Fruit fly (Drosophila melanogaster): ENCODE data around the gene Spt7.

Spt7 gene

DNA sequence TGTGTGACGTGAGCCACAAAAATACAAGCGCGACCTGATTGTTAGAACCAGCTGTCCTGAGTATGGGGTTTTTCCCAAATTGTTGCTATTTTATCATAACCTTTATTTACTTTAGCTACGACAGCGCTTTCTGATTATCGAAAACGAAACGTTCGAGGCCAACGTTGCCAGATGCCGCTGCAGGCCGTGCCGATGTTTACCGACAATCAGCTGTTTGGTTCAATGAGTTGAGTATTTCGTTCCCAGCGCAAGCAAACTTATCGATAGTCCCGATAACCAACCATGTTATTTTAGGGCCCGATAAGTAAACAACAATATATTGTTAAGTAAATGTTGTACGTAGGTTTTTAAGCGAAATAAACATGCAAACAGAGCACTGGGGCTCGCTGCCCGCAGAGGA, at the start of gene Spt7, which contains the start of gene CG15814:
TSS of gene Spt7 (plus strand) at position 282 of the 400 bp plus-strand sequence.
TSS of gene CG15814 (minus strand) at position 164 of the 400 bp plus-strand sequence.
- no peak for TF ChIP-seq Lpt (GFP tag; optimal IDR thresholded peaks at IDR 0.05)
- no peak for TF ChIP-seq Gug (GFP tag; IDR thresholded peaks at IDR 0.05)
- no peak for TF ChIP-seq net (GFP tag; optimal IDR thresholded peaks at IDR 0.05)
- no peak for TF ChIP-seq ss (GFP tag; optimal IDR thresholded peaks at IDR 0.05)
- TF ChIP-seq topi (GFP tag; optimal IDR thresholded peaks at IDR 0.05) = no peak
- no peak for TF ChIP-seq eg (GFP tag; IDR thresholded peaks at IDR 0.05)
- 0 out of 3 replicates have a peak, but pooled peaks have one; percentile 16 for TF ChIP-seq CG6163 (GFP tag; IDR thresholded peaks at IDR 0.05)
- no peak for TF ChIP-seq fd85E (GFP tag; optimal IDR thresholded peaks at IDR 0.05)
- no peak for TF ChIP-seq CG11294 (GFP tag; IDR thresholded peaks at IDR 0.05)
- TF ChIP-seq fd59A (GFP tag; optimal IDR thresholded peaks at IDR 0.05) = no peak
- TF ChIP-seq fkh (GFP tag; optimal IDR thresholded peaks at IDR 0.05) = peak; percentile 100
- TF ChIP-seq esn (GFP tag; optimal IDR thresholded peaks at IDR 0.05) = peak; percentile 38
- TF ChIP-seq Sox102F (GFP tag; optimal IDR thresholded peaks at IDR 0.05) = no peak
- no peak for TF ChIP-seq dac (GFP tag; optimal IDR thresholded peaks at IDR 0.05)
- TF ChIP-seq Eip78C (GFP tag) = peak; percentile 69
- no peak for TF ChIP-seq pdm3 (GFP tag; optimal IDR thresholded peaks at IDR 0.05)

- TF ChIP-seq topi (GFP tag; optimal IDR thresholded peaks at IDR 0.05) (peak; percentile 86), svp (GFP tag) (peak; percentile 86), dsx (GFP tag; optimal IDR thresholded peaks at IDR 0.05; ENCODE audit: poor library complexity, severe bottlenecking) (peak; percentile 57), CG1621 (tag; optimal IDR thresholded peaks at IDR 0.05) (peak; percentile 58), eg (GFP tag; IDR thresholded peaks at IDR 0.05) (peak; percentile 37; the same call in 1 of the 3 replicates), pdm3 (GFP tag; optimal IDR thresholded peaks at IDR 0.05) (peak; percentile 80), Sox14 (GFP tag; optimal IDR thresholded peaks at IDR 0.05) (peak; percentile 84), achi (GFP tag; optimal IDR thresholded peaks at IDR 0.05) (peak; percentile 80), Lpt (GFP tag; optimal IDR thresholded peaks at IDR 0.05) (peak; percentile 49), fd85E (GFP tag; optimal IDR thresholded peaks at IDR 0.05) (peak; percentile 8), Blimp-1 (GFP tag; optimal IDR thresholded peaks at IDR 0.05) (peak; percentile 56), CG9139 (GFP tag; optimal IDR thresholded peaks at IDR 0.05) (peak; percentile 55), fkh (GFP tag; optimal IDR thresholded peaks at IDR 0.05) (no peak), Hr4 (GFP tag; optimal IDR thresholded peaks at IDR 0.05) (peak; percentile 71), OdsH (GFP tag; optimal IDR thresholded peaks at IDR 0.05) (peak; percentile 96), acj6 (GFP tag; optimal IDR thresholded peaks at IDR 0.05) (peak; percentile 82), Sox102F (GFP tag; optimal IDR thresholded peaks at IDR 0.05) (peak; percentile 80), CG10631 (GFP tag; optimal IDR thresholded peaks at IDR 0.05) (peak; percentile 78), Smox (GFP tag; optimal IDR thresholded peaks at IDR 0.05) (peak; percentile 84), Sox15 (GFP tag; optimal IDR thresholded peaks at IDR 0.05) (peak; percentile 64), CG31627 (GFP tag; optimal IDR thresholded peaks at IDR 0.05) (peak; percentile 80), lz (GFP tag; optimal IDR thresholded peaks at IDR 0.05) (peak; percentile 85), ss (GFP tag; optimal IDR thresholded peaks at IDR 0.05) (peak; percentile 71 to 77), net (GFP tag; optimal IDR thresholded peaks at IDR 0.05) (peak; percentile 71), CG8119 (GFP tag; IDR thresholded peaks at IDR 0.05) (peak; percentile 80), fd59A (GFP tag; optimal IDR thresholded peaks at IDR 0.05) (peak; percentile 75), CG32006 (GFP tag; optimal IDR thresholded peaks at IDR 0.05) (peak; percentile 84), spab (GFP tag; optimal IDR thresholded peaks at IDR 0.05) (peak; percentile 60), CG7368 (GFP tag; optimal IDR thresholded peaks at IDR 0.05) (peak; percentile 69), CG11294 (GFP tag; IDR thresholded peaks at IDR 0.05) (no peak), salr (GFP tag; optimal IDR thresholded peaks at IDR 0.05) (peak; percentile 25 to 78), CG6276 (GFP tag; optimal IDR thresholded peaks at IDR 0.05) (peak; percentile 68), Gug (GFP tag; IDR thresholded peaks at IDR 0.05) (peak; percentile 34; the same call in 1 of the 2 replicates), Eip75B (GFP tag; optimal IDR thresholded peaks at IDR 0.05) (peak; percentile 70), CG8632 (GFP tag; optimal IDR thresholded peaks at IDR 0.05) (peak; percentile 79), Ets21C (GFP tag; optimal IDR thresholded peaks at IDR 0.05) (peak; percentile 68), CG4318 (GFP tag; optimal IDR thresholded peaks at IDR 0.05) (peak; percentile 70), CG34406 (GFP tag; optimal IDR thresholded peaks at IDR 0.05) (peak; percentile 76), Ets96B (tag; optimal IDR thresholded peaks at IDR 0.05) (peak; percentile 57), esn (GFP tag; optimal IDR thresholded peaks at IDR 0.05) (peak; percentile 86), CG11762 (GFP tag; optimal IDR thresholded peaks at IDR 0.05; ENCODE audit: insufficient read depth) (peak; percentile 61), CG16779 (tag; optimal IDR thresholded peaks at IDR 0.05) (peak; percentile 44), dac (GFP tag; optimal IDR thresholded peaks at IDR 0.05) (peak; percentile 64)
Measured at dm6 chrX:17802353-17803121, 47.7 kb upstream of the Spt7 start.
